Worm (Caenorhabditis elegans) whole organism, early embryonic: ENCODE data around the gene srg-60.

Experiments
- ama-1 ChIP-seq: fragments of 150-350 bp; optimal IDR thresholded peaks from 2 replicates; lab custom pipeline; 2014
- ceh-13 ChIP-seq: fragments of 200-800 bp; sonication (Bioruptor generic); optimal IDR thresholded peaks from 2 replicates; lab custom pipeline; 2018; ENCODE audit warnings: mild to moderate bottlenecking, missing genetic modification characterization, missing compliant biosample characterization
- hmbx-1 ChIP-seq: sonication (generic microtip); optimal IDR thresholded peaks from 2 replicates; lab custom pipeline; 2016; ENCODE audit warnings: mild to moderate bottlenecking, missing genetic modification characterization, missing compliant biosample characterization
- sea-1 ChIP-seq: fragments of 200-800 bp; sonication (Bioruptor generic); conservative IDR thresholded peaks from 2 replicates; pipeline ENCODE4 v1.3.6; 2022; ENCODE audit warnings: missing genetic modification characterization, missing compliant biosample characterization

ce11 chrV:2710192-2710591 is 12.3 kb downstream of the srg-60 start:
- TF ChIP-seq ama-1 (lab: Kevin White, UChicago) (no peak), ceh-13 (no peak), hmbx-1 (tag; lab: Kevin White, UChicago) (no peak), sea-1 (no peak)
